Fruit fly (Drosophila melanogaster): ENCODE results near the gene Zcchc7.

The Zcchc7 gene

dm6 chr3L:16801499-16802452 is 43.4 kb upstream of the Zcchc7 start (continued):
- TF ChIP-seq CG16863 (GFP tag; optimal IDR thresholded peaks at IDR 0.05) (peak; percentile 17), gsb-n (tag; optimal IDR thresholded peaks at IDR 0.05) (peak; percentile 33), CG4424 (GFP tag; optimal IDR thresholded peaks at IDR 0.05) (peak; percentile 48), Oli (tag; optimal IDR thresholded peaks at IDR 0.05) (peak; percentile 70), CG17359 (tag; optimal IDR thresholded peaks at IDR 0.05) (peak; percentile 69), nau (GFP tag; optimal IDR thresholded peaks at IDR 0.05) (peak; percentile 40), ftz-f1 (GFP tag; optimal IDR thresholded peaks at IDR 0.05) (no peak), nmo (GFP tag; optimal IDR thresholded peaks at IDR 0.05) (peak; percentile 75), Poxn (GFP tag; IDR thresholded peaks at IDR 0.05) (no peak), CG9437 (GFP tag; optimal IDR thresholded peaks at IDR 0.05) (peak; percentile 48), CG12659 (GFP tag; optimal IDR thresholded peaks at IDR 0.05) (peak; percentile 56), CG7987 (GFP tag; optimal IDR thresholded peaks at IDR 0.05) (peak; percentile 81), CG16813 (GFP tag; IDR thresholded peaks at IDR 0.05; ENCODE audit: partially characterized antibody) (no peak), caup (GFP tag; optimal IDR thresholded peaks at IDR 0.05; ENCODE audit: severe bottlenecking) (peak; percentile 39), lbe (GFP tag; optimal IDR thresholded peaks at IDR 0.05) (peak; percentile 42), Xbp1 (GFP tag; optimal IDR thresholded peaks at IDR 0.05) (peak; percentile 66), Fer3 (tag; optimal IDR thresholded peaks at IDR 0.05) (peak; percentile 50), CG11504 (tag; optimal IDR thresholded peaks at IDR 0.05) (peak; percentile 70), tgo (GFP tag; IDR thresholded peaks at IDR 0.05) (no peak), MTF-1 (GFP tag; optimal IDR thresholded peaks at IDR 0.05; ENCODE audit: borderline replicate concordance) (no peak), CG6175 (GFP tag; IDR thresholded peaks at IDR 0.05) (0 out of 3 replicates have a peak, but pooled peaks have one; percentile 27), CG4730 (GFP tag; IDR thresholded peaks at IDR 0.05) (peak; percentile 32; the same call in 1 of the 2 replicates), CG2116 (GFP tag; optimal IDR thresholded peaks at IDR 0.05) (peak; percentile 17), sisA (GFP tag; IDR thresholded peaks at IDR 0.05) (peak; percentile 61), Myb (GFP tag; optimal IDR thresholded peaks at IDR 0.05) (no peak), pzg (GFP tag; optimal IDR thresholded peaks at IDR 0.05) (no peak), lola (GFP tag; optimal IDR thresholded peaks at IDR 0.05) (peak in 1 of 3 experiments; percentile 64), CG6689 (GFP tag; IDR thresholded peaks at IDR 0.05) (peak; percentile 71), Dfd (GFP tag; optimal IDR thresholded peaks at IDR 0.05) (no peak), Hr51 (GFP tag; optimal IDR thresholded peaks at IDR 0.05) (peak in 1 of 2 experiments; percentile 58), CG17829 (tag; optimal IDR thresholded peaks at IDR 0.05) (peak; percentile 19), ab (GFP tag; optimal IDR thresholded peaks at IDR 0.05) (no peak), chn (GFP tag; optimal IDR thresholded peaks at IDR 0.05) (peak; percentile 38), Usf (GFP tag; optimal IDR thresholded peaks at IDR 0.05) (peak; percentile 22), Taf1 (GFP tag; IDR thresholded peaks at IDR 0.05) (no peak)

- TF ChIP-seq CG32532 (GFP tag; IDR thresholded peaks at IDR 0.05) = no peak
- no peak for TF ChIP-seq slp2 (GFP tag; optimal IDR thresholded peaks at IDR 0.05)
- peak; percentile 17; the same call in 1 of the 3 replicates for TF ChIP-seq so (GFP tag; IDR thresholded peaks at IDR 0.05)
- 0 out of 3 replicates have a peak, but pooled peaks have one; percentile 31 for TF ChIP-seq CG2199 (GFP tag; IDR thresholded peaks at IDR 0.05)
- peak; percentile 24 for TF ChIP-seq kah (GFP tag; optimal IDR thresholded peaks at IDR 0.05)
- TF ChIP-seq bsh (GFP tag; optimal IDR thresholded peaks at IDR 0.05) = peak in 1 of 2 experiments; percentile 49
- peak; percentile 79 for TF ChIP-seq nom (GFP tag; optimal IDR thresholded peaks at IDR 0.05)
Measured at dm6 chr3L:16803273-16803672, 41.9 kb upstream of the Zcchc7 start.

Measured in whole organism, embryonic.